Worm (Caenorhabditis elegans) whole organism, mixed stage, embryonic: ENCODE data around the gene gst-12.

ENCODE experiments used
- blmp-1 ChIP-seq: fragments of 150-350 bp; optimal IDR thresholded peaks from 2 replicates; lab custom pipeline; 2014; ENCODE audit warnings: missing biosample characterization, missing genetic modification characterization
- ceh-43 ChIP-seq: fragments of 200-800 bp; sonication (Bioruptor generic); optimal IDR thresholded peaks from 2 replicates; lab custom pipeline; 2018; ENCODE audit warnings: mild to moderate bottlenecking, missing genetic modification characterization, moderate library complexity, missing compliant biosample characterization
- drap-1 ChIP-seq: fragments of 200-800 bp; sonication (Bioruptor generic); optimal IDR thresholded peaks from 3 replicates; lab custom pipeline; 2018; ENCODE audit warnings: mild to moderate bottlenecking, missing genetic modification characterization, missing compliant biosample characterization
- ham-2 ChIP-seq: fragments of 200-800 bp; sonication (Bioruptor generic); optimal IDR thresholded peaks from 2 replicates; lab custom pipeline; 2018; ENCODE audit warnings: mild to moderate bottlenecking, missing genetic modification characterization, missing compliant biosample characterization
- hlh-1 ChIP-seq: fragments of 150-350 bp; optimal IDR thresholded peaks from 2 replicates; lab custom pipeline; 2014; ENCODE audit warnings: missing biosample characterization, missing genetic modification reagents, missing genetic modification characterization
- lin-32 ChIP-seq: fragments of 200-800 bp; sonication (Bioruptor generic); optimal IDR thresholded peaks from 2 replicates; lab custom pipeline; 2018; ENCODE audit warnings: mild to moderate bottlenecking, missing genetic modification characterization, missing compliant biosample characterization
- lsy-2 ChIP-seq: fragments of 150-350 bp; optimal IDR thresholded peaks from 2 replicates; lab custom pipeline; 2014; ENCODE audit warnings: missing biosample characterization, missing genetic modification characterization
- nhr-12 ChIP-seq: fragments of 150-350 bp; optimal IDR thresholded peaks from 2 replicates; lab custom pipeline; 2014; ENCODE audit warnings: missing biosample characterization, missing genetic modification characterization
- nhr-237 ChIP-seq: fragments of 150-350 bp; optimal IDR thresholded peaks from 2 replicates; lab custom pipeline; 2014; ENCODE audit warnings: missing biosample characterization, missing genetic modification characterization
- nhr-76 ChIP-seq: sonication (generic microtip); optimal IDR thresholded peaks from 2 replicates; lab custom pipeline; 2017; ENCODE audit warnings: missing biosample characterization, missing genetic modification characterization
- pha-4 ChIP-seq: fragments of 150-350 bp; optimal IDR thresholded peaks from 2 replicates; lab custom pipeline; 2018; ENCODE audit warnings: missing biosample characterization, missing genetic modification reagents, missing genetic modification characterization
- snpc-4 ChIP-seq: fragments of 150-350 bp; optimal IDR thresholded peaks from 2 replicates; lab custom pipeline; 2014; ENCODE audit warnings: missing biosample characterization, missing genetic modification characterization
- unc-62 ChIP-seq: fragments of 150-350 bp; optimal IDR thresholded peaks from 2 replicates; lab custom pipeline; 2014; ENCODE audit warnings: missing biosample characterization, missing genetic modification reagents, missing genetic modification characterization
- ztf-11 ChIP-seq: fragments of 150-350 bp; optimal IDR thresholded peaks from 2 replicates; lab custom pipeline; 2014; ENCODE audit warnings: missing biosample characterization, missing genetic modification characterization

DNA sequence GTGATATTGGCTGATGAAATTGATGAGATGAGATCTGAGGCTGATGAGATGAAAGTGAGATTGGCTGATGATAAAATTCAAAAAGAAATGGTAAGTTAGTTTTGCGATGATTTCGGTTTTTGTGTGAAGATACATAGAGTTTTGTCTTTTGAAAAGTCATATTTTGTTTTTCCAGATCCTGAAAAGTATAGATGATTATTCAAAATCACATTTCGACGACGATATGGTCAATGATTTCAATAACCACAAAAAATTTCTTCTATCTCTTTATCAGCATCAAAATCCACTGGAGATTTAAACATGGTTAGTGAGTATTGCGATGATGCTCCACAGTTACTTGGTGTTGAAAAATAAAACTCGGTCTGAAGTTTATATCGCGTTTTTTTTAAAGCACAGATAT, 17.0 kb downstream of the gst-12 start, which contains the start of gene csp-1:
- TF ChIP-seq unc-62 (no peak), nhr-12 (tag; lab: Kevin White, UChicago) (no peak), pha-4 (tag; lab: Kevin White, UChicago) (no peak), nhr-76 (tag; lab: Kevin White, UChicago) (no peak), lsy-2 (tag; lab: Kevin White, UChicago) (no peak), ztf-11 (no peak), snpc-4 (tag; lab: Kevin White, UChicago) (no peak), drap-1 (GFP tag; lab: Kevin White, UChicago) (no peak), hlh-1 (tag; lab: Kevin White, UChicago) (no peak), ham-2 (GFP tag; lab: Kevin White, UChicago) (no peak), ceh-43 (GFP tag; lab: Kevin White, UChicago) (no peak), blmp-1 (no peak), lin-32 (GFP tag; lab: Kevin White, UChicago) (no peak), nhr-237 (tag; lab: Kevin White, UChicago) (no peak)
